Worm (Caenorhabditis elegans): ENCODE measurements around the gene F22F7.8.

DNA sequence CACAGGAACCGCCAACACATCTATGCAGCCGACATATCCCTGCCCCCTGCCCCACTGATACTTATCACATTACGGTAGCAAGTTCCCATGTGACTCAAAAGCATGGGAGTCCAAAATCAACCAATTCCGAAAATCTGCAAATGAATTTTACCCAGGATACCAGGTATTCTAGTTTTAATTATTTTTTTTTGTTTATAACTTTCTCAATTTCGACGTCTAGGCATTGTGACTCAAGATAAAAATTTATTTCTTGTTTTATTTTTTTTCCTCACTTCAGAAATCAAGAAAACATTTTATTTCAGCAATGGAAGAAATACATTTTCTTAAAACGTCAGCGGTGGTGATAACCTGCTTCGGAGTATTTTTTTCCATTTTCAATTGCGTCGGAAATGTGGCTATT, 29.7 kb upstream of the F22F7.8 start, which contains the start of gene srbc-24:
- TF ChIP-seq W03F9.2 (tag; optimal IDR thresholded peaks at IDR 0.05) (no peak), him-1 (tag; optimal IDR thresholded peaks at IDR 0.05) (no peak), dao-5 (tag; optimal IDR thresholded peaks at IDR 0.05) (no peak)

Data from whole organism, L4/young adult.